Fruit fly (Drosophila melanogaster) S2 (cell line): ENCODE data around the gene arm.

Experiments
- CG8478 ChIP-seq: fragments of >200 bp; optimal IDR thresholded peaks from 2 replicates; lab custom pipeline; 2018
- CTCF ChIP-seq, 2 experiments: fragments of >200 bp; optimal IDR thresholded peaks; 2 replicates each; lab custom pipeline; 2018

- TF ChIP-seq CG8478 (lab: Kevin White, UChicago) (no peak), CTCF (optimal IDR thresholded peaks at IDR 0.05; lab: Kevin White, UChicago) (no peak)
These were observed 19.7 kb downstream of the arm start for dm6 chrX:1880779-1881178.
